Fruit fly (Drosophila melanogaster) S2 (cell line): Measurements from ENCODE around the gene MSAmiP.

Experiments used
- CG8478 ChIP-seq: fragments of >200 bp; optimal IDR thresholded peaks from 2 replicates; lab custom pipeline; 2018
- CTCF ChIP-seq, 2 experiments: fragments of >200 bp; optimal IDR thresholded peaks; 2 replicates each; lab custom pipeline; 2018

DNA sequence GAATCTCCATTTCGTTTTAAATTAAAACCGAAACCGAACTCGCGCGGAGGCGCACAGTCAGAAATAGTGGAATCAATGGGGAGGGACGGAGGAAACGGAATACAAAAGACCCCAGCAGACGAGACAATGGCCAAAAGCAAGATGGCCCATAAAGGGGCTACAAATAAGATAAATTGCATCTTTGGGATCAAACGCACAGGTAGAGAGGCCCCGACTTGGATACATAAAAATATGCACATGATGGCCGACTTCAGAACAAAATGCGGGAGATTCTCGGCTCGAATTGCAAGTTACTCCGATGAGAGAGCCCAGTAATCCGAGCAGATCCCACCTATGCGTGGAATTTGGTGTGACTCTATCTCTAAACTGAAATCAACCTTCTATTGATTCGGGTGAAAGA, 94.7 kb downstream of the MSAmiP start:
- no peak for TF ChIP-seq CTCF (optimal IDR thresholded peaks at IDR 0.05; lab: Kevin White, UChicago)
- no peak for TF ChIP-seq CG8478 (lab: Kevin White, UChicago)
